Fruit fly (Drosophila melanogaster): ENCODE data around the gene ppk.

ppk gene

dm6 chr2L:14366590-14367273 is 14.2 kb downstream of the ppk start:
- TF ChIP-seq Clk (GFP tag; optimal IDR thresholded peaks at IDR 0.05) (no peak), CG11617 (GFP tag; optimal IDR thresholded peaks at IDR 0.05) (no peak), CG33017 (tag; optimal IDR thresholded peaks at IDR 0.05) (no peak), CG7101 (tag; optimal IDR thresholded peaks at IDR 0.05) (no peak), Hr96 (GFP tag; optimal IDR thresholded peaks at IDR 0.05) (no peak), Crg-1 (GFP tag; optimal IDR thresholded peaks at IDR 0.05) (no peak), CG14711 (tag; optimal IDR thresholded peaks at IDR 0.05) (no peak), bab1 (GFP tag; optimal IDR thresholded peaks at IDR 0.05) (no peak), cnc (optimal IDR thresholded peaks at IDR 0.05) (no peak), cic (GFP tag; optimal IDR thresholded peaks at IDR 0.05) (no peak), CG5204 (GFP tag; optimal IDR thresholded peaks at IDR 0.05) (no peak), ovo (GFP tag; optimal IDR thresholded peaks at IDR 0.05) (no peak), pad (GFP tag; optimal IDR thresholded peaks at IDR 0.05) (no peak), kay (GFP tag; ENCODE audit: borderline replicate concordance) (no peak), CG1620 (GFP tag; optimal IDR thresholded peaks at IDR 0.05) (no peak), Mnt (GFP tag; optimal IDR thresholded peaks at IDR 0.05) (no peak), CG12768 (GFP tag; optimal IDR thresholded peaks at IDR 0.05) (no peak), tj (GFP tag; optimal IDR thresholded peaks at IDR 0.05) (no peak), toe (GFP tag; optimal IDR thresholded peaks at IDR 0.05) (no peak)

DNA sequence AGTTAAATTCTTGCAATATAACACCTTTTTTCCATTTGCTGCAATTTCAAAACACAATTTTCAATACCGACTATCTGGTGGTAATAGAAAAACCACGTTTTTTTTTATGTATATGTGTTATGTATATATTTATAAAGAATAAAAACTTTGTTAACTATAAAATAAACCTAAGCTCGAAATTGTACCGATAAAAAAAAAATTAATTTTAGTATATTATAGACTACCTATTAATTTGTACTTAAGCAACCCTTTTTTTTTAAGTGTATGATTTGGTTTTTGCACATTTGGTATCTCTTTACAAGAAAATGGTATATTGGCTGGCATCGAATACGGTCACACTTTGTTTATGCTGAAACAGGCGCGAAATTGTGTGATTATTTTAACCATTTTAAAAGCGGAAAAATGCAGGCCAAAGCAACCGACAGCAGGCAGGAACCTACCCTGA is 19.2 kb downstream of the ppk start, which contains the start of gene spel1:
TSS of gene spel1 (plus strand) at position 334 of the 445 bp plus-strand sequence.
- TF ChIP-seq CG7045 (GFP tag; optimal IDR thresholded peaks at IDR 0.05) (peak; percentile 55), kay (GFP tag; ENCODE audit: borderline replicate concordance) (no peak), Mnt (GFP tag; optimal IDR thresholded peaks at IDR 0.05) (no peak), bab1 (GFP tag; optimal IDR thresholded peaks at IDR 0.05) (peak; percentile 81), CG12768 (GFP tag; optimal IDR thresholded peaks at IDR 0.05) (no peak), tj (GFP tag; optimal IDR thresholded peaks at IDR 0.05) (no peak), CG1620 (GFP tag; optimal IDR thresholded peaks at IDR 0.05) (no peak), Clk (GFP tag; optimal IDR thresholded peaks at IDR 0.05) (no peak), CG33017 (tag; optimal IDR thresholded peaks at IDR 0.05) (peak; percentile 58), cnc (optimal IDR thresholded peaks at IDR 0.05) (no peak), Crg-1 (GFP tag; optimal IDR thresholded peaks at IDR 0.05) (no peak), cic (GFP tag; optimal IDR thresholded peaks at IDR 0.05) (no peak), CG7101 (tag; optimal IDR thresholded peaks at IDR 0.05) (peak; percentile 76), toe (GFP tag; optimal IDR thresholded peaks at IDR 0.05) (no peak), ovo (GFP tag; optimal IDR thresholded peaks at IDR 0.05) (no peak), CG5204 (GFP tag; optimal IDR thresholded peaks at IDR 0.05) (no peak), Hr96 (GFP tag; optimal IDR thresholded peaks at IDR 0.05) (no peak), CG14711 (tag; optimal IDR thresholded peaks at IDR 0.05) (peak; percentile 56), pad (GFP tag; optimal IDR thresholded peaks at IDR 0.05) (peak; percentile 0), CG11617 (GFP tag; optimal IDR thresholded peaks at IDR 0.05) (peak; percentile 31)

DNA sequence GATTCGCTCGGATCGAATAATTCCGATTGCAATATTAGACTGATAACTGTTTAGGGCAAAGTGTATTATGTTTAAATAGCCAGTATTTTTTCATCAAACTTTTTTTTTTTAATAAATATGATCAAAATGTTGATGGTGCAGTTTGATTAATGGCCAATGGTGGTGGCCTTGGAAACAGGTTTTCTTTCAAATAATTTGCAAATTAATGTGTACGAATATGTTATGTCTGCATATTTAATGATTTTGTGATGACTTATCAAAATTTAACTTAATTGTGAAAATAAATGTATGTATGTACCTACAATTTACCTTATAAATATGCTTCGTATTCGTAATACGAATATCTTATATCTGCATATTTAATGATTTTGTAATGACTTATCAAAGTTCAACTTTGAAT is 19.7 kb downstream of the ppk start:
- TF ChIP-seq CG5204 (GFP tag; optimal IDR thresholded peaks at IDR 0.05), result no peak
- peak; percentile 96 for TF ChIP-seq tj (GFP tag; optimal IDR thresholded peaks at IDR 0.05)

DNA sequence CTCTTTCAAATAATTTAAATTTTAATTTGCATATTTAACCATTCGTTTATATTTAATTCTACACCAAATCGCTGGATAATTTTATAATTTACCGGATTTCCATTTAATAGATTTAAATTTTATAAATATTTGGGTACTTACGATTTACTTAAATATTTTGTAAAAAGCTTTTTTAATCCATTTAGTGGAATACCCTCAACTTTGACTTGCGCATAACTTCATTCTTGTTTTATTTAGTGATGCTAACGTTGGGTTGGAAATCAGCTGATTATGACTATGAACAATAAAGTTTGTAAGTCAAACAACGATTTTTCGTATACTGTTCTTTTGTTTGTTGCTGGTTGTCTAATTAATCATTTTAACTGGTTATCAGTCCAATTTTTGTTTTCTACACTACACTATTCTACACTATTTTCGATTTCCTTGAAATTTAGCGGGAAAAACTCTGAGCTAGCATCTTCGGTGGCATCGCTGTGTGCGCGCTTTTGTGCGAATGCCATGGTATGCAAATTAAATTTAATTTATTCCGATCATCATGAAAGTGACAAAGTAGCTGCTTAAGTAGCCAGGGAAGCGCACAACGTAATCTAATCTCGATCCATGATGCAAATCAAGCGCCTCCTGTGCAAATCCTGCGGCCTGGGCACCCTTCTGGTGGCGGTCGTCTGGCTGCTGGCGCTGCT is 22.1 kb downstream of the ppk start, which contains the start of gene Pgant35A:
TSS of gene Pgant35A (plus strand) at position 473 of the 683 bp plus-strand sequence.
- TF ChIP-seq ovo (GFP tag; optimal IDR thresholded peaks at IDR 0.05), result no peak
- TF ChIP-seq CG7101 (tag; optimal IDR thresholded peaks at IDR 0.05), result peak; percentile 46
- no peak for TF ChIP-seq Hr96 (GFP tag; optimal IDR thresholded peaks at IDR 0.05)
- no peak for TF ChIP-seq CG1620 (GFP tag; optimal IDR thresholded peaks at IDR 0.05)
- peak; percentile 13 for TF ChIP-seq CG11617 (GFP tag; optimal IDR thresholded peaks at IDR 0.05)
- peak; percentile 54 for TF ChIP-seq CG33017 (tag; optimal IDR thresholded peaks at IDR 0.05)
- peak; percentile 17 for TF ChIP-seq tj (GFP tag; optimal IDR thresholded peaks at IDR 0.05)
- TF ChIP-seq cic (GFP tag; optimal IDR thresholded peaks at IDR 0.05), result no peak
- no peak for TF ChIP-seq CG12768 (GFP tag; optimal IDR thresholded peaks at IDR 0.05)
- no peak for TF ChIP-seq CG5204 (GFP tag; optimal IDR thresholded peaks at IDR 0.05)
- peak; percentile 36 for TF ChIP-seq Crg-1 (GFP tag; optimal IDR thresholded peaks at IDR 0.05)
- no peak for TF ChIP-seq cnc (optimal IDR thresholded peaks at IDR 0.05)
- peak; percentile 22 for TF ChIP-seq Mnt (GFP tag; optimal IDR thresholded peaks at IDR 0.05)
- peak; percentile 1 for TF ChIP-seq pad (GFP tag; optimal IDR thresholded peaks at IDR 0.05)

- TF ChIP-seq Crg-1 (GFP tag; optimal IDR thresholded peaks at IDR 0.05) (no peak), CG12768 (GFP tag; optimal IDR thresholded peaks at IDR 0.05) (no peak), kay (GFP tag; ENCODE audit: borderline replicate concordance) (no peak)
These were observed 24.1 kb downstream of the ppk start for dm6 chr2L:14356793-14357372.

- TF ChIP-seq CG5204 (GFP tag; optimal IDR thresholded peaks at IDR 0.05) (no peak), CG11617 (GFP tag; optimal IDR thresholded peaks at IDR 0.05) (no peak), CG12768 (GFP tag; optimal IDR thresholded peaks at IDR 0.05) (no peak), tj (GFP tag; optimal IDR thresholded peaks at IDR 0.05) (no peak), cic (GFP tag; optimal IDR thresholded peaks at IDR 0.05) (peak; percentile 83), kay (GFP tag; ENCODE audit: borderline replicate concordance) (no peak), Mnt (GFP tag; optimal IDR thresholded peaks at IDR 0.05) (no peak), CG7101 (tag; optimal IDR thresholded peaks at IDR 0.05) (no peak), CG1620 (GFP tag; optimal IDR thresholded peaks at IDR 0.05) (no peak), Crg-1 (GFP tag; optimal IDR thresholded peaks at IDR 0.05) (no peak), CG7045 (GFP tag; optimal IDR thresholded peaks at IDR 0.05) (no peak), CG14711 (tag; optimal IDR thresholded peaks at IDR 0.05) (no peak), toe (GFP tag; optimal IDR thresholded peaks at IDR 0.05) (no peak), Clk (GFP tag; optimal IDR thresholded peaks at IDR 0.05) (no peak), cnc (optimal IDR thresholded peaks at IDR 0.05) (peak in 1 of 2 experiments; percentile 5)
These were observed 24.7 kb downstream of the ppk start for dm6 chr2L:14356279-14356678.
